Fruit fly (Drosophila melanogaster): Measurements from ENCODE around the gene XNP.

The XNP gene

DNA sequence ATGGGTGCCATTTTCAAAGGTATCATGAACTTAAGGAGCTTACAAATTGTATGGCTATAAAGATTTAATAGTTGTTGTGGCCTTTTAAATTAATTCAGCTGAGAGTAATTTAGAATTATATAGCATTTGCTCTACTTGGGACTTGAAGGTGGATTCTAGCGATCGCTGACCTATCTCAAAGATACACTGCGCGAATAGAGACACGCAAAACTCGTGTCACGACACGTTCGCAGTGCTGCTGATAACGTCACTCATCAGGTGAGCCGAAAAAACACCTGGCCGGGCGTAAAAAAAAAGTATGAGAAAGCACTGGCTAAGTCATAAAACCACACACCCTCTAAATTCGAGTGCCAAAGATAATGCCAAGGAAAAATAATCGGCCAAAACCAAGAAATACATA lies 7.1 kb upstream of the XNP start (continued):
- no peak for TF ChIP-seq CTCF (GFP tag; optimal IDR thresholded peaks at IDR 0.05)
- TF ChIP-seq Max (GFP tag; optimal IDR thresholded peaks at IDR 0.05), result no peak
- no peak for TF ChIP-seq CG9215 (GFP tag; IDR thresholded peaks at IDR 0.05)
- no peak for TF ChIP-seq sr (GFP tag; IDR thresholded peaks at IDR 0.05)
- TF ChIP-seq dm (GFP tag; optimal IDR thresholded peaks at IDR 0.05), result peak; percentile 20
- TF ChIP-seq crol (GFP tag; IDR thresholded peaks at IDR 0.05), result no peak
- no peak for TF ChIP-seq Dip2 (GFP tag; IDR thresholded peaks at IDR 0.05)
- no peak for TF ChIP-seq yki (optimal IDR thresholded peaks at IDR 0.05)
- TF ChIP-seq CG15514 (GFP tag; optimal IDR thresholded peaks at IDR 0.05), result no peak
- TF ChIP-seq Oaz (GFP tag; IDR thresholded peaks at IDR 0.05), result no peak
- peak; percentile 67 for TF ChIP-seq amos (GFP tag; IDR thresholded peaks at IDR 0.05; ENCODE audit: partially characterized antibody)
- no peak for TF ChIP-seq CG11085 (GFP tag; IDR thresholded peaks at IDR 0.05)
- no peak for TF ChIP-seq sd (tag; optimal IDR thresholded peaks at IDR 0.05)
- no peak for TF ChIP-seq insv (GFP tag; optimal IDR thresholded peaks at IDR 0.05)
- no peak for TF ChIP-seq CG1529 (GFP tag; optimal IDR thresholded peaks at IDR 0.05)
- no peak for TF ChIP-seq CG2202 (tag; optimal IDR thresholded peaks at IDR 0.05)
- TF ChIP-seq GATAe (GFP tag; conservative IDR thresholded peaks at IDR 0.05), result peak; percentile 44; the same call in 1 of the 2 replicates
- TF ChIP-seq ro (GFP tag; IDR thresholded peaks at IDR 0.05), result no peak
- no peak for TF ChIP-seq Camta (GFP tag; optimal IDR thresholded peaks at IDR 0.05)
- no peak for TF ChIP-seq CG1647 (GFP tag; optimal IDR thresholded peaks at IDR 0.05)
- no peak for TF ChIP-seq CG34376 (GFP tag; optimal IDR thresholded peaks at IDR 0.05)
- TF ChIP-seq Stat92E (GFP tag; optimal IDR thresholded peaks at IDR 0.05), result no peak
- no peak for TF ChIP-seq TFAM (GFP tag; optimal IDR thresholded peaks at IDR 0.05)
- no peak for TF ChIP-seq Dbx (GFP tag; IDR thresholded peaks at IDR 0.05)
- no peak for TF ChIP-seq CG12942 (GFP tag; optimal IDR thresholded peaks at IDR 0.05)
- no peak for TF ChIP-seq disco-r (GFP tag; optimal IDR thresholded peaks at IDR 0.05)
- TF ChIP-seq sc (optimal IDR thresholded peaks at IDR 0.05), result no peak
- TF ChIP-seq sc (GFP tag; optimal IDR thresholded peaks at IDR 0.05), result no peak
- no peak for TF ChIP-seq gt (GFP tag; IDR thresholded peaks at IDR 0.05)
- TF ChIP-seq Optix (GFP tag; IDR thresholded peaks at IDR 0.05), result peak; percentile 12; the same call in 1 of the 3 replicates
- TF ChIP-seq CG5245 (GFP tag; optimal IDR thresholded peaks at IDR 0.05), result no peak
- no peak for TF ChIP-seq CG6254 (GFP tag; optimal IDR thresholded peaks at IDR 0.05)
- TF ChIP-seq zf30C (GFP tag; optimal IDR thresholded peaks at IDR 0.05), result peak; percentile 61
- no peak for TF ChIP-seq CG9876 (GFP tag; optimal IDR thresholded peaks at IDR 0.05)
- no peak for TF ChIP-seq Xbp1 (GFP tag; optimal IDR thresholded peaks at IDR 0.05)
- no peak for TF ChIP-seq CG6813 (GFP tag; optimal IDR thresholded peaks at IDR 0.05)
- TF ChIP-seq CG1792 (GFP tag; optimal IDR thresholded peaks at IDR 0.05), result no peak
- TF ChIP-seq gro (GFP tag; optimal IDR thresholded peaks at IDR 0.05), result no peak
- no peak for TF ChIP-seq fd64A (GFP tag; optimal IDR thresholded peaks at IDR 0.05)
- TF ChIP-seq CG2199 (GFP tag; IDR thresholded peaks at IDR 0.05), result 0 out of 3 replicates have a peak, but pooled peaks have one; percentile 30
- TF ChIP-seq HLH4C (GFP tag; IDR thresholded peaks at IDR 0.05; ENCODE audit: partially characterized antibody), result peak; percentile 57; the same call in 2 of the 3 replicates
- TF ChIP-seq NK7.1 (GFP tag; optimal IDR thresholded peaks at IDR 0.05), result no peak
- TF ChIP-seq hkb (optimal IDR thresholded peaks at IDR 0.05), result no peak
- TF ChIP-seq hkb (GFP tag; IDR thresholded peaks at IDR 0.05), result no peak
- TF ChIP-seq lbe (GFP tag; optimal IDR thresholded peaks at IDR 0.05), result no peak
- no peak for TF ChIP-seq CG31388 (GFP tag; optimal IDR thresholded peaks at IDR 0.05)
- TF ChIP-seq ewg (GFP tag; optimal IDR thresholded peaks at IDR 0.05), result no peak
- TF ChIP-seq Nf-YA (GFP tag; IDR thresholded peaks at IDR 0.05), result no peak
- TF ChIP-seq onecut (GFP tag; IDR thresholded peaks at IDR 0.05), result no peak
- peak; percentile 24 for TF ChIP-seq pum (GFP tag; optimal IDR thresholded peaks at IDR 0.05)
- peak; percentile 77 for TF ChIP-seq Scr (GFP tag; IDR thresholded peaks at IDR 0.05; ENCODE audit: partially characterized antibody)
- TF ChIP-seq Opbp (GFP tag; IDR thresholded peaks at IDR 0.05; ENCODE audit: partially characterized antibody), result peak; percentile 32; the same call in 1 of the 3 replicates
- TF ChIP-seq CG34422 (GFP tag; IDR thresholded peaks at IDR 0.05), result no peak
- TF ChIP-seq Kr (GFP tag; optimal IDR thresholded peaks at IDR 0.05), result no peak

Measured in whole organism, embryonic.